Fruit fly (Drosophila melanogaster): ENCODE measurements around the gene Grip.

DNA sequence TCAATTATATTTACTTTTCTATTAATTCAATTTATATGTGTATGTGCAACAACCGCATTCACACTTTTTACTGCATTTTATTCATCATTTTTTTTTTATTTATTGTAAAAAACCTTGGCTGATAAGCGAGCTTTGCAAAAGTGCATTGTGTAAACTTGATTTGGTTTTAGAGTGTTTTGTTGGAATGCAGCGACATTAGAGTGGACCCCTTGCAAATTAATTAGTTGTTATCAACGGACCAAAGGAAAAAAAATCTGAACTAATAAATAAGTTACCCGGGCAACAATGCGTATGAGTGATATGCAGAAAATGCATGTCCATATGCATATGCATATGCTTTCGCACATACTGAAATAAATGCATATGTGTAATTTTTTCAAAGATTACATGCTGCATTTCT lies 45.1 kb upstream of the Grip start:
- TF ChIP-seq psq (optimal IDR thresholded peaks at IDR 0.05) (no peak), Sin3A (optimal IDR thresholded peaks at IDR 0.05) (no peak), ttk (optimal IDR thresholded peaks at IDR 0.05) (no peak), insv (optimal IDR thresholded peaks at IDR 0.05) (no peak), h (optimal IDR thresholded peaks at IDR 0.05) (no peak), Myc (optimal IDR thresholded peaks at IDR 0.05) (no peak)

Data from Kc167 (cell line).